Worm (Caenorhabditis elegans): ENCODE results near the gene pkc-1.

DNA sequence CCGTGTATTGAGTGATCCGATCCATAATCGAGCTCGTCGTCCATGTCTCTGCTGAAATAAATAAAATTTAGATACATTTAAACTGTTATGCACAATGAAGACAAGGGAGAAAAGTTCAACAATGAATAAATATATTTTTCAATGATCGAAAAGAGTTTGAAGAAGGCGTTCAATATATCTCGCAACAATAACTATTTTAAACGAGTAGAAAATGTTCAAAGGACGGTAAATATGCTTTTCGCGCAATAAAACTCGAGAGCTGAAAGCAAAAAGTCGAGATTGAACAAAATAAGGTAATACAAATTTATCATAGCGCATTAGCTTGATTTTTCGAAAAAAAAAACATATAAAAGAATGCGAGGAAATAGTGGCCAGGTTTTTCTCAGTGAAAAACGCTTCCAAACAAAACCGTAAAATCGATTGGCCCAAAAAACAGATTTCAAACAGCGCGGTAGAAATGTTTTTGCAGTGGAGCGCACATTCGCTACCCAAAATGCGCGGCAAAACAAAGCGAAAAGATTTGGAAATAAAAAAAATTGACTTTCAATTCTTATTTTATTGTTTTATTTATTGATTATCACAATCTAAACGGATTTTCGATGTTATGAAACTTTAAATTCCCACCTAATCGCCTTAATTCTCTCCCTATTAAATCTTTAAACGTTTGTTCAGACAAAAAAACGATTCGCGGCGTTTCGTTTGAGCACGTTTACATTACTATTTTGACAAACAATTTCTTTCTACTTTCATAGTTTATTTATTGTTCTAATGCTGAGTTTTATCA is 9.1 kb upstream of the pkc-1 start, which contains the start of the genes kup-1 and F10C2.4:
- TF ChIP-seq mep-1 (tag; optimal IDR thresholded peaks at IDR 0.05), result peak; percentile 53
- peak; percentile 61 for TF ChIP-seq ceh-39 (tag; optimal IDR thresholded peaks at IDR 0.05)
- no peak for TF ChIP-seq unc-62 (GFP tag; optimal IDR thresholded peaks at IDR 0.05)
- no peak for TF ChIP-seq blmp-1 (tag; optimal IDR thresholded peaks at IDR 0.05)
- no peak for TF ChIP-seq snpc-4 (tag; optimal IDR thresholded peaks at IDR 0.05)
